Fruit fly (Drosophila melanogaster) whole organism, prepupa: ENCODE measurements around the gene nonA.
A peak's percentile ranks its signal among the peaks of the same experiment; 100 is the strongest.

Source experiments
- Blimp-1 ChIP-seq: fragments of 200-800 bp; sonication (Bioruptor generic); optimal IDR thresholded peaks from 3 replicates; lab custom pipeline; 2017; ENCODE audit warnings: missing biosample characterization, missing genetic modification characterization, mild to moderate bottlenecking, moderate library complexity, missing genetic modification reagents
- CG11294 ChIP-seq: fragments of 200-800 bp; sonication (Bioruptor generic); IDR thresholded peaks from 2 replicates; pipeline ENCODE4 v1.3.6; 2022; ENCODE audit warnings: missing biosample characterization, missing genetic modification characterization
- CG11762 ChIP-seq: fragments of 200-800 bp; sonication (Bioruptor generic); optimal IDR thresholded peaks from 3 replicates; lab custom pipeline; 2016; ENCODE audit warnings: missing biosample characterization, missing genetic modification characterization; ENCODE audit not compliant: insufficient read depth
- CG11902 ChIP-seq: fragments of 200-800 bp; sonication (Bioruptor generic); optimal IDR thresholded peaks from 3 replicates; lab custom pipeline; 2016; ENCODE audit warnings: missing biosample characterization, missing genetic modification characterization
- CG1621 ChIP-seq: fragments of 200-800 bp; sonication (Bioruptor generic); optimal IDR thresholded peaks from 3 replicates; lab custom pipeline; 2018; ENCODE audit warnings: missing biosample characterization, mild to moderate bottlenecking, missing genetic modification characterization
- CG3032 ChIP-seq: fragments of 200-800 bp; optimal IDR thresholded peaks from 2 replicates; lab custom pipeline; 2019; ENCODE audit warnings: missing biosample characterization, mild to moderate bottlenecking, missing genetic modification characterization, moderate library complexity
- CG31627 ChIP-seq: fragments of 200-800 bp; sonication (Bioruptor generic); optimal IDR thresholded peaks from 3 replicates; lab custom pipeline; 2016; ENCODE audit warnings: missing biosample characterization, missing genetic modification characterization
- CG32006 ChIP-seq: fragments of 200-800 bp; sonication (Bioruptor generic); optimal IDR thresholded peaks from 3 replicates; lab custom pipeline; 2017; ENCODE audit warnings: missing biosample characterization, mild to moderate bottlenecking, missing genetic modification characterization
- CG34406 ChIP-seq: fragments of 200-800 bp; sonication (Bioruptor generic); optimal IDR thresholded peaks from 3 replicates; lab custom pipeline; 2016; ENCODE audit warnings: missing biosample characterization, missing genetic modification characterization
- CG3919 ChIP-seq: fragments of 200-800 bp; sonication (Bioruptor generic); optimal IDR thresholded peaks from 3 replicates; lab custom pipeline; 2016; ENCODE audit warnings: missing biosample characterization, missing genetic modification characterization
- CG4318 ChIP-seq: fragments of 200-800 bp; sonication (Bioruptor generic); optimal IDR thresholded peaks from 3 replicates; lab custom pipeline; 2017; ENCODE audit warnings: missing biosample characterization, mild to moderate bottlenecking, missing genetic modification characterization
- CG6163 ChIP-seq: fragments of 200-800 bp; sonication (Bioruptor generic); IDR thresholded peaks from 3 replicates; pipeline ENCODE4 v1.3.6; 2022; ENCODE audit warnings: missing biosample characterization, missing genetic modification characterization
- CG6276 ChIP-seq: fragments of 200-800 bp; sonication (Bioruptor generic); optimal IDR thresholded peaks from 2 replicates; lab custom pipeline; 2017; ENCODE audit warnings: missing biosample characterization, mild to moderate bottlenecking, missing genetic modification characterization
- CG6808 ChIP-seq: fragments of 200-800 bp; sonication (Bioruptor generic); optimal IDR thresholded peaks from 3 replicates; lab custom pipeline; 2017; ENCODE audit warnings: missing biosample characterization, missing genetic modification characterization, mild to moderate bottlenecking, moderate library complexity, missing genetic modification reagents
- CG6854 ChIP-seq: fragments of 200-800 bp; sonication (Bioruptor generic); optimal IDR thresholded peaks from 2 replicates; lab custom pipeline; 2017; ENCODE audit warnings: missing biosample characterization, mild to moderate bottlenecking, missing genetic modification characterization
- CG7368 ChIP-seq: fragments of 200-800 bp; sonication (Bioruptor generic); optimal IDR thresholded peaks from 3 replicates; lab custom pipeline; 2016; ENCODE audit warnings: missing biosample characterization, missing genetic modification characterization
- CG8119 ChIP-seq: fragments of 200-800 bp; sonication (Bioruptor generic); IDR thresholded peaks from 3 replicates; pipeline ENCODE4 v1.3.6; 2022; ENCODE audit warnings: missing biosample characterization, missing genetic modification characterization
- CG8319 ChIP-seq: fragments of 200-800 bp; sonication (Bioruptor generic); optimal IDR thresholded peaks from 3 replicates; lab custom pipeline; 2016; ENCODE audit warnings: missing biosample characterization, missing genetic modification characterization
- CG8632 ChIP-seq: fragments of 200-800 bp; sonication (Bioruptor generic); optimal IDR thresholded peaks from 3 replicates; lab custom pipeline; 2016; ENCODE audit warnings: missing biosample characterization, missing genetic modification characterization
- CG9139 ChIP-seq: fragments of 200-800 bp; sonication (Bioruptor generic); optimal IDR thresholded peaks from 3 replicates; lab custom pipeline; 2017; ENCODE audit warnings: missing biosample characterization, mild to moderate bottlenecking, missing genetic modification characterization
- Eip75B ChIP-seq: fragments of 200-800 bp; sonication (Bioruptor generic); optimal IDR thresholded peaks from 3 replicates; lab custom pipeline; 2016; ENCODE audit warnings: missing biosample characterization, missing genetic modification characterization
- Eip78C ChIP-seq: fragments of 200-800 bp; sonication (Bioruptor generic); peaks from one replicate; lab custom pipeline; 2016; ENCODE audit warnings: missing biosample characterization, missing genetic modification characterization
- Eip93F ChIP-seq: fragments of 200-800 bp; sonication (Bioruptor generic); optimal IDR thresholded peaks from 2 replicates; lab custom pipeline; 2016; ENCODE audit warnings: missing biosample characterization, mild to moderate bottlenecking, missing genetic modification characterization
- Ets21C ChIP-seq: fragments of 200-800 bp; sonication (Bioruptor generic); optimal IDR thresholded peaks from 3 replicates; lab custom pipeline; 2016; ENCODE audit warnings: missing biosample characterization, missing genetic modification characterization
- Hr38 ChIP-seq: sonication (Bioruptor generic); optimal IDR thresholded peaks from 2 replicates; lab custom pipeline; 2016; ENCODE audit warnings: missing biosample characterization, missing genetic modification characterization
- Hr39 ChIP-seq: fragments of 200-800 bp; sonication (Bioruptor generic); optimal IDR thresholded peaks from 2 replicates; lab custom pipeline; 2016; ENCODE audit warnings: missing biosample characterization, missing genetic modification characterization
- Hr4 ChIP-seq: fragments of 200-800 bp; sonication (Bioruptor generic); optimal IDR thresholded peaks from 3 replicates; lab custom pipeline; 2016; ENCODE audit warnings: missing biosample characterization, missing genetic modification characterization
- Lpt ChIP-seq: fragments of 200-800 bp; sonication (Bioruptor generic); optimal IDR thresholded peaks from 3 replicates; lab custom pipeline; 2016; ENCODE audit warnings: missing biosample characterization, missing genetic modification characterization
- Met ChIP-seq: fragments of 200-800 bp; sonication (Bioruptor generic); optimal IDR thresholded peaks from 3 replicates; lab custom pipeline; 2016; ENCODE audit warnings: missing biosample characterization, missing genetic modification characterization
- OdsH ChIP-seq: fragments of 200-800 bp; sonication (Bioruptor generic); optimal IDR thresholded peaks from 3 replicates; lab custom pipeline; 2016; ENCODE audit warnings: missing biosample characterization, missing genetic modification characterization
- Sox102F ChIP-seq: fragments of 200-800 bp; sonication (Bioruptor generic); optimal IDR thresholded peaks from 2 replicates; lab custom pipeline; 2016; ENCODE audit warnings: missing biosample characterization, mild to moderate bottlenecking, missing genetic modification characterization
- Sox14 ChIP-seq: fragments of 200-800 bp; sonication (Bioruptor generic); optimal IDR thresholded peaks from 3 replicates; lab custom pipeline; 2016; ENCODE audit warnings: missing biosample characterization, missing genetic modification characterization
- Sox15 ChIP-seq: fragments of 200-800 bp; sonication (Bioruptor generic); optimal IDR thresholded peaks from 3 replicates; lab custom pipeline; 2016; ENCODE audit warnings: missing biosample characterization, missing genetic modification characterization
- achi ChIP-seq: fragments of 200-800 bp; sonication (Bioruptor generic); optimal IDR thresholded peaks from 3 replicates; lab custom pipeline; 2016; ENCODE audit warnings: missing biosample characterization, missing genetic modification characterization
- acj6 ChIP-seq: fragments of 200-800 bp; sonication (Bioruptor generic); optimal IDR thresholded peaks from 3 replicates; lab custom pipeline; 2016; ENCODE audit warnings: missing biosample characterization, missing genetic modification characterization
- cyc ChIP-seq: fragments of 200-800 bp; sonication (Bioruptor generic); optimal IDR thresholded peaks from 3 replicates; lab custom pipeline; 2016; ENCODE audit warnings: missing biosample characterization, missing genetic modification characterization
- dac ChIP-seq: fragments of 200-800 bp; sonication (Bioruptor generic); optimal IDR thresholded peaks from 2 replicates; lab custom pipeline; 2017; ENCODE audit warnings: missing biosample characterization, mild to moderate bottlenecking, missing genetic modification characterization
- eg ChIP-seq: fragments of 200-800 bp; sonication (Bioruptor generic); IDR thresholded peaks from 3 replicates; pipeline ENCODE4 v1.3.6; 2022; ENCODE audit warnings: missing biosample characterization, missing genetic modification characterization
- esn ChIP-seq: fragments of 200-800 bp; sonication (Bioruptor generic); optimal IDR thresholded peaks from 2 replicates; lab custom pipeline; 2016; ENCODE audit warnings: missing biosample characterization, mild to moderate bottlenecking, missing genetic modification characterization, moderate library complexity
- fd85E ChIP-seq: fragments of 200-800 bp; sonication (Bioruptor generic); optimal IDR thresholded peaks from 3 replicates; lab custom pipeline; 2016; ENCODE audit warnings: missing biosample characterization, missing genetic modification characterization
- lz ChIP-seq: fragments of 200-800 bp; sonication (Bioruptor generic); optimal IDR thresholded peaks from 3 replicates; lab custom pipeline; 2016; ENCODE audit warnings: missing biosample characterization, missing genetic modification characterization
- net ChIP-seq: fragments of 200-800 bp; sonication (Bioruptor generic); optimal IDR thresholded peaks from 3 replicates; lab custom pipeline; 2016; ENCODE audit warnings: missing biosample characterization, missing genetic modification characterization
- pdm3 ChIP-seq: fragments of 200-800 bp; sonication (Bioruptor generic); optimal IDR thresholded peaks from 3 replicates; lab custom pipeline; 2016; ENCODE audit warnings: missing biosample characterization, missing genetic modification characterization
- salr ChIP-seq, 2 experiments: fragments of 200-800 bp; sonication (Bioruptor generic); optimal IDR thresholded peaks; 3 replicates each; lab custom pipeline; 2016 to 2018; ENCODE audit warnings: missing biosample characterization in 2 of 2, missing genetic modification characterization in 2 of 2, mild to moderate bottlenecking in 1 of 2
- spab ChIP-seq: fragments of 200-800 bp; sonication (Bioruptor generic); optimal IDR thresholded peaks from 2 replicates; lab custom pipeline; 2017; ENCODE audit warnings: missing biosample characterization, mild to moderate bottlenecking, missing genetic modification characterization, missing genetic modification reagents
- topi ChIP-seq: fragments of 200-800 bp; sonication (Bioruptor generic); optimal IDR thresholded peaks from 3 replicates; lab custom pipeline; 2016; ENCODE audit warnings: missing biosample characterization, missing genetic modification characterization
- vri ChIP-seq: fragments of 200-800 bp; sonication (Bioruptor generic); optimal IDR thresholded peaks from 3 replicates; lab custom pipeline; 2016; ENCODE audit warnings: missing biosample characterization, mild to moderate bottlenecking, missing genetic modification characterization

Gene nonA

dm6 chrX:16332615-16333288, 28.6 kb upstream of the nonA start (continued):
- TF ChIP-seq Lpt (GFP tag; lab: Kevin White, UChicago) (peak; percentile 94), CG4318 (GFP tag; lab: Kevin White, UChicago) (peak; percentile 95), pdm3 (GFP tag; lab: Kevin White, UChicago) (peak; percentile 97), Hr39 (peak; percentile 96), topi (peak; percentile 98), CG6854 (GFP tag; lab: Kevin White, UChicago) (peak; percentile 94), CG8319 (GFP tag; lab: Kevin White, UChicago) (peak; percentile 90), lz (GFP tag; lab: Kevin White, UChicago) (peak; percentile 97), achi (GFP tag; lab: Kevin White, UChicago) (peak; percentile 94), esn (GFP tag; lab: Kevin White, UChicago) (peak; percentile 98), salr (GFP tag; optimal IDR thresholded peaks at IDR 0.05; lab: Kevin White, UChicago) (peak; percentile 91 to 94), Ets21C (GFP tag; lab: Kevin White, UChicago) (peak; percentile 92), CG32006 (peak; percentile 98), Sox15 (GFP tag; lab: Kevin White, UChicago) (peak; percentile 92), CG8632 (GFP tag; lab: Kevin White, UChicago) (peak; percentile 95)

DNA sequence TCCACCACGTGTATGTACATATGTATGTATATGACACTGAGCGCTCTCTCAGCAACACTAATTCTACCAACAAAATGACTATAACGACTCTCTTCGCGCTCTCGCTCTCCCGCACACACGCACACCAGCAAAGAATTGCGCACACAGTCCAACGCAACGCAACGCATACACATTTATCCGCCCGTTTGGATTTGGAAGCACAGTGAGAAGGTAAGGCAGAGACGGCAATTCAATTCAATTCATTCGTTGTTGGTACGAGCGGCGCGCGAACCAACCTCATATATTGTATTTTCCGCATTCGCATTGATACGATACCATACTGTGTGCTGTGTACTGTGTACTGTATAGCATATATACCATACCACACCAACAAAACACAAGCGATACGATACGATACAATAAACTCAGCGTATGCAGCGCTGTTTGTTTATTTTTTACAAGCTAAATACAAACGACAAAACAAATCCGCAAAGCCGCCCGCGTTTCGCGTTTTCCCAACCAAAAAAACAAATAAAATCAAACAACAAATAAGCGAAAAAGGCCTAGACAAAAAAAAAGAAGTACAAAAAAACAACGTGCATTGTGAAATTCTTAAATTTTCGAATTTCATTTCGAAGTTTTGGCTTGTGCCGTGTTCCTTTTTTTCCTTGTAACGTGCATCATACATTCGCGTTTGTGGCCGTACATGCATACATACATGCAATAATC, 27.8 kb upstream of the nonA start, which contains the start of the genes CG9921 and Dsp1:
TSS of gene CG9921 (minus strand) at position 167 of the 708 bp plus-strand sequence.
TSS of gene Dsp1 (plus strand) at position 179 of the 708 bp plus-strand sequence.
- TF ChIP-seq CG1621 (tag; lab: Kevin White, UChicago) (no peak), fd85E (GFP tag; lab: Kevin White, UChicago) (no peak), Sox102F (GFP tag; lab: Kevin White, UChicago) (peak; percentile 17), CG7368 (no peak), achi (GFP tag; lab: Kevin White, UChicago) (peak; percentile 1), Met (no peak), Eip93F (GFP tag; lab: Kevin White, UChicago) (peak; percentile 10), pdm3 (GFP tag; lab: Kevin White, UChicago) (no peak), cyc (no peak), CG6808 (no peak), CG8319 (GFP tag; lab: Kevin White, UChicago) (no peak), CG9139 (GFP tag; lab: Kevin White, UChicago) (no peak), CG34406 (no peak), CG3919 (peak; percentile 2), net (GFP tag; lab: Kevin White, UChicago) (no peak), Sox14 (GFP tag; lab: Kevin White, UChicago) (no peak), CG11294 (GFP tag; lab: Robert Waterston, UW) (no peak), CG8632 (GFP tag; lab: Kevin White, UChicago) (no peak), Blimp-1 (GFP tag; lab: Kevin White, UChicago) (no peak), vri (GFP tag; lab: Kevin White, UChicago) (peak; percentile 30), esn (GFP tag; lab: Kevin White, UChicago) (no peak), Eip78C (GFP tag; lab: Kevin White, UChicago) (peak; percentile 53), acj6 (GFP tag; lab: Kevin White, UChicago) (no peak), CG3032 (tag; lab: Kevin White, UChicago) (no peak), CG31627 (no peak), Eip75B (no peak), spab (GFP tag; lab: Kevin White, UChicago) (no peak), dac (GFP tag; lab: Kevin White, UChicago) (no peak), CG6276 (no peak), topi (no peak), CG6854 (GFP tag; lab: Kevin White, UChicago) (peak; percentile 13), Hr4 (GFP tag; lab: Kevin White, UChicago) (no peak), CG32006 (peak; percentile 10), OdsH (no peak), CG8119 (GFP tag; lab: Robert Waterston, UW) (no peak), CG11902 (no peak), Ets21C (GFP tag; lab: Kevin White, UChicago) (no peak), Hr38 (GFP tag; lab: Kevin White, UChicago) (no peak), CG4318 (GFP tag; lab: Kevin White, UChicago) (no peak), eg (peak; percentile 47; the same call in 2 of the 3 replicates), CG11762 (GFP tag; lab: Kevin White, UChicago) (no peak), CG6163 (GFP tag; lab: Robert Waterston, UW) (peak; percentile 51; the same call in 2 of the 3 replicates)
